Worm (Caenorhabditis elegans) whole organism, L4 larva: Measurements from ENCODE around the gene F47D12.6.

Experiments used
- R02D3.7 ChIP-seq: fragments of 150-350 bp; sonication (generic microtip); optimal IDR thresholded peaks from 3 replicates; lab custom pipeline; 2014; ENCODE audit warnings: missing biosample characterization, missing genetic modification characterization
- aha-1 ChIP-seq: fragments of 150-350 bp; peaks from one replicate; lab custom pipeline; 2014; ENCODE audit warnings: missing biosample characterization, missing genetic modification characterization
- arid-1 ChIP-seq: fragments of 200-800 bp; sonication (Bioruptor generic); conservative IDR thresholded peaks from 2 replicates; pipeline ENCODE4 v1.3.6; 2022; ENCODE audit warnings: missing genetic modification reagents, missing genetic modification characterization, missing compliant biosample characterization
- dmd-8 ChIP-seq: fragments of 200-800 bp; sonication (Bioruptor generic); IDR thresholded peaks from 2 replicates; pipeline ENCODE4 v1.3.6; 2022; ENCODE audit warnings: missing genetic modification characterization, missing compliant biosample characterization
- dpl-1 ChIP-seq: fragments of 150-350 bp; optimal IDR thresholded peaks from 2 replicates; lab custom pipeline; 2014; ENCODE audit warnings: missing biosample characterization, missing genetic modification reagents, missing genetic modification characterization
- lir-3 ChIP-seq: sonication (generic microtip); optimal IDR thresholded peaks from 2 replicates; lab custom pipeline; 2016; ENCODE audit warnings: mild to moderate bottlenecking, missing genetic modification characterization, missing compliant biosample characterization
- mdl-1 ChIP-seq, 2 experiments: fragments of 150-350 bp in 1 of 2; sonication (generic microtip) in 1 of 2; optimal IDR thresholded peaks; 2 replicates each; lab custom pipeline; 2014 to 2017; ENCODE audit warnings: missing biosample characterization in 2 of 2, missing genetic modification characterization in 2 of 2
- mep-1 ChIP-seq: fragments of 150-350 bp; sonication (generic microtip); optimal IDR thresholded peaks from 3 replicates; lab custom pipeline; 2014; ENCODE audit warnings: missing biosample characterization, missing genetic modification characterization
- sdz-12 ChIP-seq: fragments of 200-800 bp; sonication (Bioruptor generic); optimal IDR thresholded peaks from 2 replicates; lab custom pipeline; 2018; ENCODE audit warnings: mild to moderate bottlenecking, missing genetic modification characterization, missing compliant biosample characterization
- snpc-4 ChIP-seq: fragments of 150-350 bp; optimal IDR thresholded peaks from 2 replicates; lab custom pipeline; 2014; ENCODE audit warnings: missing biosample characterization, missing genetic modification characterization
- unc-39 ChIP-seq: sonication (generic microtip); optimal IDR thresholded peaks from 2 replicates; lab custom pipeline; 2017; ENCODE audit warnings: missing biosample characterization, missing genetic modification characterization
- unc-62 ChIP-seq, 3 experiments: fragments of 150-350 bp in 1 of 3; sonication (generic microtip); optimal IDR thresholded peaks in 2 of 3; peaks in 1 of 3; 1 replicate in 1 of 3; 2 replicates in 2 of 3; lab custom pipeline; 2014 to 2017; ENCODE audit warnings: missing biosample characterization in 3 of 3, missing genetic modification characterization in 3 of 3, missing genetic modification reagents in 3 of 3, missing genotype in 1 of 3

DNA sequence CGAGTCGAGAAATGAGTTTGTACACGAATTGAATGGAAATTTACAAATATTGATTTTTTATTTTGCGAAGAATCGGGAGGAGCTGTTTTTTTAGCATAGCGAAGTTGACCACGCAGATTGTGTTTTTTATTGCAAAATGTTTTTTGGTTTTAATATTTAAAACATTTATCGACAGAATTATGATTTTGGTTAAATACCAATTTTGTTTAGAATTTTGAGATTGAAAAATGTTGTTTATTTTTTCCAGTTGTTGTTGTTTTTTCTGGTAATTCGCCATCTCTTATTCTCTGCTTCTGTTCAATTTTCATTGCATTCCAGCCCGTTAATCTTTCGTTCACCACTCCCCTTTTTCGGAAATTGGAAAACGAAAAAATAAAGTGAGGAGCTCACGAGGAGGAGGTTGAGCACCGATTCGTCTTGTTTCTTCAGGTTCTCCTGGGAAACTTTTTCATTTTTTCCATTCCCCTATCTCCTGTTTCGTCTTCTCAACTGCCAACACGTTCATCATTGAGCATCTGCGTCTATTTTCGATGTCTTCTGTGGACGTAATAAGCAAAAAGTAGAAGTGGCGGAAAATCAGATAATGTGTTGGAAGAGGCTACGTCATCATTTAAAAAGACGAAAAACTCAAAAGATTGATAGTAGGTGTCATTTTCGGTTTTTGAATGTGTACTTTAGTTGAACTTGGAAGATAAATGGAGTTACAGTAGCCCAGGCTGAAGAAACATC lies 9.0 kb upstream of the F47D12.6 start, which contains the start of gene F47D12.7:
- no peak for TF ChIP-seq aha-1 (tag; lab: Kevin White, UChicago)
- no peak for TF ChIP-seq dpl-1 (GFP tag; lab: Kevin White, UChicago)
- TF ChIP-seq arid-1 (GFP tag; lab: Robert Waterston, UW), result no peak
- no peak for TF ChIP-seq dmd-8 (GFP tag; lab: Robert Waterston, UW)
- no peak for TF ChIP-seq snpc-4 (tag; lab: Kevin White, UChicago)
- no peak for TF ChIP-seq sdz-12 (GFP tag; lab: Kevin White, UChicago)
- no peak for TF ChIP-seq mdl-1 (tag; optimal IDR thresholded peaks at IDR 0.05; lab: Kevin White, UChicago)
- TF ChIP-seq unc-39 (tag; lab: Kevin White, UChicago), result no peak
- peak in 1 of 2 experiments; percentile 97 for TF ChIP-seq unc-62 (GFP tag; optimal IDR thresholded peaks at IDR 0.05 in 1 of 2; lab: Kevin White, UChicago)
- no peak for TF ChIP-seq unc-62 (tag; optimal IDR thresholded peaks at IDR 0.05; lab: Kevin White, UChicago)
- no peak for TF ChIP-seq mep-1
- TF ChIP-seq lir-3, result no peak
- no peak for TF ChIP-seq R02D3.7
